Fruit fly (Drosophila melanogaster): ENCODE data around the gene CG10041.

CG10041 gene

dm6 chr3R:12372800-12373199 lies 20.9 kb upstream of the CG10041 start, which contains the start of gene GstD3:
TSS of gene GstD3 (plus strand) at chr3R:12373068.
- TF ChIP-seq noc (tag; optimal IDR thresholded peaks at IDR 0.05) = no peak

- no peak for TF ChIP-seq noc (tag; optimal IDR thresholded peaks at IDR 0.05)
These were observed 19.8 kb upstream of the CG10041 start, which contains the start of gene GstD2 for dm6 chr3R:12371671-12372070. TSS of gene GstD2 (plus strand) at chr3R:12371971.

- TF ChIP-seq noc (tag; optimal IDR thresholded peaks at IDR 0.05) = peak; percentile 42
These were observed 18.7 kb upstream of the CG10041 start for dm6 chr3R:12370643-12370995.

- no peak for TF ChIP-seq noc (tag; optimal IDR thresholded peaks at IDR 0.05)
These were observed 18.1 kb upstream of the CG10041 start for dm6 chr3R:12369793-12370642.

dm6 chr3R:12369135-12369792 lies 17.4 kb upstream of the CG10041 start, which contains the start of gene GstD1:
TSS of gene GstD1 (minus strand) at chr3R:12369268.
- peak; percentile 87 for TF ChIP-seq noc (tag; optimal IDR thresholded peaks at IDR 0.05)

- TF ChIP-seq noc (tag; optimal IDR thresholded peaks at IDR 0.05) = no peak
These were observed 15.6 kb upstream of the CG10041 start, which contains the start of gene GstD9 for dm6 chr3R:12367464-12367863. TSS of gene GstD9 (minus strand) at chr3R:12367564.

- no peak for TF ChIP-seq noc (tag; optimal IDR thresholded peaks at IDR 0.05)
These were observed 14.0 kb upstream of the CG10041 start for dm6 chr3R:12365887-12366286.

- TF ChIP-seq noc (tag; optimal IDR thresholded peaks at IDR 0.05) = peak; percentile 46
These were observed 13.4 kb upstream of the CG10041 start, which contains the start of gene GstD10 for dm6 chr3R:12365264-12365840. TSS of gene GstD10 (minus strand) at chr3R:12365735.

dm6 chr3R:12364580-12364979 lies 12.7 kb upstream of the CG10041 start, which contains the start of gene Tim17a1:
TSS of gene Tim17a1 (minus strand) at chr3R:12364680.
- no peak for TF ChIP-seq noc (tag; optimal IDR thresholded peaks at IDR 0.05)

- no peak for TF ChIP-seq noc (tag; optimal IDR thresholded peaks at IDR 0.05)
These were observed 11.6 kb upstream of the CG10041 start for dm6 chr3R:12363544-12363943.

- TF ChIP-seq noc (tag; optimal IDR thresholded peaks at IDR 0.05) = no peak
These were observed 10.1 kb upstream of the CG10041 start for dm6 chr3R:12361962-12362497.

- no peak for TF ChIP-seq noc (tag; optimal IDR thresholded peaks at IDR 0.05)
These were observed 7.9 kb upstream of the CG10041 start, which contains the start of gene CG4115 for dm6 chr3R:12359837-12360236. TSS of gene CG4115 (plus strand) at chr3R:12360008.

dm6 chr3R:12356044-12356443 lies 4.1 kb upstream of the CG10041 start, which contains the start of gene MBD-R2:
TSS of gene MBD-R2 (minus strand) at chr3R:12356265.
- TF ChIP-seq noc (tag; optimal IDR thresholded peaks at IDR 0.05) = no peak

- no peak for TF ChIP-seq noc (tag; optimal IDR thresholded peaks at IDR 0.05)
These were observed 1.4 kb downstream of the CG10041 start, which contains the start of gene CG10038 for dm6 chr3R:12350497-12350896. TSS of gene CG10038 (minus strand) at chr3R:12350644.

dm6 chr3R:12347659-12348058 lies 4.2 kb downstream of the CG10041 start:
- no peak for TF ChIP-seq noc (tag; optimal IDR thresholded peaks at IDR 0.05)

dm6 chr3R:12345989-12346388 lies 5.9 kb downstream of the CG10041 start:
- TF ChIP-seq noc (tag; optimal IDR thresholded peaks at IDR 0.05) = no peak
